Worm (Caenorhabditis elegans) whole organism, late embryonic: ENCODE measurements around the gene F59A1.15.

Experiments
- C38D4.7 ChIP-seq: fragments of 200-800 bp; sonication (Bioruptor generic); optimal IDR thresholded peaks from 2 replicates; lab custom pipeline; 2018; ENCODE audit warnings: mild to moderate bottlenecking, missing genetic modification characterization, moderate library complexity, missing compliant biosample characterization
- F13H6.1 ChIP-seq: sonication (generic microtip); optimal IDR thresholded peaks from 2 replicates; lab custom pipeline; 2016; ENCODE audit warnings: missing genetic modification characterization, missing compliant biosample characterization
- K02D7.2 ChIP-seq: sonication (generic microtip); optimal IDR thresholded peaks from 2 replicates; lab custom pipeline; 2017; ENCODE audit warnings: mild to moderate bottlenecking, missing genetic modification characterization, missing compliant biosample characterization
- ahr-1 ChIP-seq: sonication (generic microtip); optimal IDR thresholded peaks from 2 replicates; lab custom pipeline; 2016; ENCODE audit warnings: missing genetic modification characterization, missing compliant biosample characterization
- ceh-2 ChIP-seq: sonication (generic microtip); optimal IDR thresholded peaks from 2 replicates; lab custom pipeline; 2016; ENCODE audit warnings: missing genotype, missing genetic modification characterization, missing compliant biosample characterization
- ceh-30 ChIP-seq: fragments of 150-350 bp; optimal IDR thresholded peaks from 2 replicates; lab custom pipeline; 2014; ENCODE audit warnings: missing biosample characterization, missing genetic modification characterization
- ceh-34 ChIP-seq: sonication (generic microtip); optimal IDR thresholded peaks from 2 replicates; lab custom pipeline; 2016; ENCODE audit warnings: mild to moderate bottlenecking, missing genetic modification characterization, missing compliant biosample characterization
- ceh-45 ChIP-seq: fragments of 200-800 bp; sonication (Bioruptor generic); IDR thresholded peaks from 2 replicates; pipeline ENCODE4 v1.3.6; 2022; ENCODE audit warnings: missing genetic modification reagents, missing genetic modification characterization, missing compliant biosample characterization
- ets-4 ChIP-seq: sonication (generic microtip); optimal IDR thresholded peaks from 2 replicates; lab custom pipeline; 2016; ENCODE audit warnings: missing genetic modification characterization, missing compliant biosample characterization
- fkh-6 ChIP-seq: sonication (generic microtip); optimal IDR thresholded peaks from 2 replicates; lab custom pipeline; 2016; ENCODE audit warnings: missing genetic modification characterization, missing compliant biosample characterization
- lin-11 ChIP-seq: fragments of 200-800 bp; sonication (Bioruptor generic); optimal IDR thresholded peaks from 2 replicates; lab custom pipeline; 2018; ENCODE audit warnings: mild to moderate bottlenecking, missing genetic modification characterization, missing compliant biosample characterization
- madf-2 ChIP-seq: sonication (generic microtip); optimal IDR thresholded peaks from 2 replicates; lab custom pipeline; 2017; ENCODE audit warnings: missing genetic modification characterization, missing compliant biosample characterization
- nhr-11 ChIP-seq: fragments of 150-350 bp; optimal IDR thresholded peaks from 2 replicates; lab custom pipeline; 2014; ENCODE audit warnings: missing biosample characterization, missing genetic modification characterization
- pqm-1 ChIP-seq: sonication (generic microtip); optimal IDR thresholded peaks from 2 replicates; lab custom pipeline; 2016; ENCODE audit warnings: missing genetic modification characterization, missing compliant biosample characterization
- sdc-2 ChIP-seq: sonication (generic microtip); optimal IDR thresholded peaks from 2 replicates; lab custom pipeline; 2016; ENCODE audit warnings: missing genotype, missing genetic modification characterization, missing compliant biosample characterization
- tbx-7 ChIP-seq: sonication (generic microtip); optimal IDR thresholded peaks from 2 replicates; lab custom pipeline; 2016; ENCODE audit warnings: missing genotype, missing genetic modification characterization, missing compliant biosample characterization

F59A1.15 gene

ce11 chrV:17658824-17659223, 24.8 kb downstream of the F59A1.15 start:
- TF ChIP-seq ceh-2 (tag; lab: Kevin White, UChicago) = no peak
- no peak for TF ChIP-seq ahr-1 (tag; lab: Kevin White, UChicago)

ce11 chrV:17655205-17655604, 28.5 kb downstream of the F59A1.15 start:
- TF ChIP-seq F13H6.1 (tag; lab: Kevin White, UChicago) (no peak), C38D4.7 (GFP tag; lab: Kevin White, UChicago) (no peak), ceh-45 (GFP tag; lab: Robert Waterston, UW) (no peak), ceh-2 (tag; lab: Kevin White, UChicago) (no peak), pqm-1 (tag; lab: Kevin White, UChicago) (no peak), ahr-1 (tag; lab: Kevin White, UChicago) (no peak)

ce11 chrV:17650427-17650826, 33.2 kb downstream of the F59A1.15 start, which contains the start of gene fbxa-192:
fbxa-192 (minus strand) TSS chrV:17650527.
- no peak for TF ChIP-seq sdc-2 (tag; lab: Kevin White, UChicago)
- no peak for TF ChIP-seq ceh-30 (tag; lab: Kevin White, UChicago)
- TF ChIP-seq ets-4 (tag; lab: Kevin White, UChicago) = no peak
- TF ChIP-seq fkh-6 (tag; lab: Kevin White, UChicago) = no peak
- no peak for TF ChIP-seq ceh-34 (tag; lab: Kevin White, UChicago)
- TF ChIP-seq F13H6.1 (tag; lab: Kevin White, UChicago) = no peak
- TF ChIP-seq madf-2 (tag; lab: Kevin White, UChicago) = no peak
- no peak for TF ChIP-seq K02D7.2 (tag; lab: Kevin White, UChicago)
- no peak for TF ChIP-seq nhr-11
- TF ChIP-seq tbx-7 (tag; lab: Kevin White, UChicago) = no peak
- no peak for TF ChIP-seq lin-11 (tag; lab: Kevin White, UChicago)
